Fruit fly (Drosophila melanogaster): Measurements from ENCODE around the gene Srp19.

The Srp19 gene

dm6 chr3L:7364717-7365278 lies 17.0 kb upstream of the Srp19 start:
- no peak for TF ChIP-seq CG8478 (optimal IDR thresholded peaks at IDR 0.05)
- no peak for TF ChIP-seq CTCF (optimal IDR thresholded peaks at IDR 0.05)

dm6 chr3L:7361095-7361522 lies 13.3 kb upstream of the Srp19 start:
- TF ChIP-seq CG8478 (optimal IDR thresholded peaks at IDR 0.05) = no peak
- TF ChIP-seq CTCF (optimal IDR thresholded peaks at IDR 0.05) = no peak

- TF ChIP-seq CG8478 (optimal IDR thresholded peaks at IDR 0.05) = no peak
- TF ChIP-seq CTCF (optimal IDR thresholded peaks at IDR 0.05) = peak; percentile 16 to 40
Measured at dm6 chr3L:7360324-7360852, 12.6 kb upstream of the Srp19 start, which contains the start of gene Sec63. TSS of gene Sec63 (plus strand) at chr3L:7360561.

DNA sequence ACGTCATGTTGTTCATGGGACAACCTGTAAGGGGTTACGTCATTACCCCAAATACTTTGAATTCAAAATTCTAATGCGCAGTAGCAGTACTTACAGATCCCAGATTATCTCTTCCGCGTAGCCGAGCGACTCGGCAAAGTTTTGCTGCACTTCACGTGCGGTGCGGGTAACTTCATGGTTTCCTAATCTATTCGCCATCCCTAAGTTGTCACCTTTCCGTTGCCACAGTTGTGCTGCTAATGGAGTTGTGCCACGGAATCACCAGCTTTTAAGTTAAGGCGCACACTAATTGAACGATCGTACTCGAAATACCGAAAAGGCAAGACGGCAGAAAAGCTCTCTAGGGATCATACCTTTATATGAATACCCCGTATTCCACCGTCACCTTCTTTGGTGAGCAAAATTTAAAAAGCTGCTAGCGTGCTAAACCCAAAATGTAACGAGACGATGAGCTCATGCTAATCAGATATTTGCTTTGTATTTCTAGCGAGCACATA lies 12.0 kb upstream of the Srp19 start, which contains the start of gene pst:
Gene pst (minus strand): TSS at position 437 of the 497 bp plus-strand sequence.
- no peak for TF ChIP-seq CTCF (optimal IDR thresholded peaks at IDR 0.05)
- TF ChIP-seq CG8478 (optimal IDR thresholded peaks at IDR 0.05) = no peak

DNA sequence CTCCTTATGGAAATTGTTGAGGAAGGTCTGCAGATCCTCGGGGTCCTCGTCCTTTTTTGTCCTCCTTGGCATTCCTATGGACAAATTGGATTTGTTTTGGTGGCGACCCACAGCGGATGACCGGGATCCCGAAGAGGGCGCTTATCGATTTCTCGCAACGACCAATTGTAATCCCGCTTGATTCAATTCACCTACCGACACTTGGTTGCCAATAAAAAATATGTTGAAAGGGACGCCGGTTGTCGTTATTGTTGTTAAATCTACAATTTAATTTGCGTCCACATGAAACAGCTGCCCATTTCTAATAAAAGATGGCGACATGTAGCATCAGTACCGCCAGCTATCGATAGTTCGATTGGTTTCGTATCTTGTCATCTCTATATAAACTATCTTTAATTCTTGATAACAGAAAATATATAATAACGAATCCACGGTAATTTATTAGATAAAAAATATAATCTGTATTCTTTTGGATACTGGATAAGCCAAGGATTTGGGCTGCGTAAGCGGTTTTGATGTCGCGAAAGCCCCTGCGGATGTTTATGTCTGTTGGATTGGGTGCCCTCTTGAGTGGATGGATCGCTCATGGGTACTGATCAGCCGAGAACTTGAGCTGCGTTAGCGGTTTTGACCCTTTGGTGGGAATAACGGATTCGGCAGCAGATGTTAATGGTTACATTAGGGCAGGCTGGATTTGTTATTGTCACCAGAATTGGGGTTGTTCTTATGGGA lies 8.7 kb upstream of the Srp19 start, which contains the start of gene CTCF:
Gene CTCF (minus strand): TSS at position 328 of the 732 bp plus-strand sequence.
- no peak for TF ChIP-seq CG8478 (optimal IDR thresholded peaks at IDR 0.05)
- peak; percentile 85 to 93 for TF ChIP-seq CTCF (optimal IDR thresholded peaks at IDR 0.05)

- TF ChIP-seq CTCF (optimal IDR thresholded peaks at IDR 0.05) = no peak
- no peak for TF ChIP-seq CG8478 (optimal IDR thresholded peaks at IDR 0.05)
Measured at dm6 chr3L:7349311-7349710, 1.5 kb upstream of the Srp19 start.

DNA sequence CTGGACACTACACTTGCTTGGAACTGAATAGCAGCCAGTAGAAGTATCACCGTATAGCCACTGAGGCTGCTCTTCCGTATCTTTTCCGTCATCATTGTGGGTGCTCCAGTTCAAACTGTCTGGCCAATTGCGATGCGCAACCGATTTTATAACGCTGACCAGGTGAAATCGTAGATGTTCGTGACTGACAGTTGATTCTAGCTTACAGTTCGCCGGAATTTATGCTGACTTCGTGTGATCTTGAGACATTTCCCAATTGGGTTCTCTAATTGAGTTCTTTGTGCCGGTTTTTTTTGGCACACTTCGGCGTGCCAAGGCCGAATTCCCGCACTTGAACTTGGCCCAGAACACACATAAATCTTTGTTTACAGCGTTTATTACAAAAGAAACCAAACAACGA lies 883 bp downstream of the Srp19 start, which contains the start of gene CG14834:
Gene CG14834 (minus strand): TSS at position 173 of the 400 bp plus-strand sequence.
- TF ChIP-seq CTCF (optimal IDR thresholded peaks at IDR 0.05) = no peak
- TF ChIP-seq CG8478 (optimal IDR thresholded peaks at IDR 0.05) = no peak

DNA sequence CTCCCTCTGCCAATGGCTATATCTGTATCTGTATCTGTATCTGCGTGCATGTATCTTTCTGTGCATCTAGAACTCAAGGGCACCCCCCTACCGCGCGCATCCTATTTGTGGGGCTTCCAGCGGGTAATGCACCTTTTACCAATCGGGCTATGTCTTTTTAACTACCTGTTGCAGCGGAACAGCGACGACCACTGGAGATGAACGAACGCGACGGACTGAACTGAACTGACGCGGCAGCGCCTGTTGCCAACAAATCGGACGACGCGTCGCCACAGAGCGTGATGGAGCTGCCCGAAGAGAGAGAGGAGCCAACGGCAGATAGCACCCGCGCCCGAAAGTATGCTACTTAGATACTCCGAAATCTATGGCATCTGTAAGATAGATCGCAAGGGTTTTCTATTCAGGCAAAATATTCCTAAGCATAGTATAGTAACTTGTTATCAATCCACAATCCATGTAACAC lies 2.8 kb downstream of the Srp19 start, which contains the start of gene Cln7:
Gene Cln7 (minus strand): TSS at position 219 of the 463 bp plus-strand sequence.
- TF ChIP-seq CG8478 (optimal IDR thresholded peaks at IDR 0.05) = no peak
- no peak for TF ChIP-seq CTCF (optimal IDR thresholded peaks at IDR 0.05)

DNA sequence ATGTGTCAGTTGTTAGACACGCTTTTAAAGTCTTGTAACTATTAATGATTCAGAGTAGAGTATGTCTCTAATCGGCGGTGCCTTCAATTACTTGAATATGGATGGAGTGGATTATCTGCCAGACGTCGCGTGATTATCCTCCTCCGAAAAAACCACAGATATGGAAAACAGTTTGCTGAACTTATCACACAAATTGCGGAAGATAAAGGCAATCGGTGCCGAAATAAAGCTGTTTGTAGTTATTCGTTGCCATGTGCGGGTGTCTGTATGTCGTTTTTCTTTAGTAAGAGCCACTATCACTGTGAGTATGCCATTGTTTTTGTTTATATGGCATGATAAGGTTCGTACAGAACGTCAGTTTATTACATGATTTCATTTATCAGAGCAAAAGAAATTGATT lies 3.8 kb downstream of the Srp19 start:
- TF ChIP-seq CTCF (optimal IDR thresholded peaks at IDR 0.05) (no peak), CG8478 (optimal IDR thresholded peaks at IDR 0.05) (no peak)

DNA sequence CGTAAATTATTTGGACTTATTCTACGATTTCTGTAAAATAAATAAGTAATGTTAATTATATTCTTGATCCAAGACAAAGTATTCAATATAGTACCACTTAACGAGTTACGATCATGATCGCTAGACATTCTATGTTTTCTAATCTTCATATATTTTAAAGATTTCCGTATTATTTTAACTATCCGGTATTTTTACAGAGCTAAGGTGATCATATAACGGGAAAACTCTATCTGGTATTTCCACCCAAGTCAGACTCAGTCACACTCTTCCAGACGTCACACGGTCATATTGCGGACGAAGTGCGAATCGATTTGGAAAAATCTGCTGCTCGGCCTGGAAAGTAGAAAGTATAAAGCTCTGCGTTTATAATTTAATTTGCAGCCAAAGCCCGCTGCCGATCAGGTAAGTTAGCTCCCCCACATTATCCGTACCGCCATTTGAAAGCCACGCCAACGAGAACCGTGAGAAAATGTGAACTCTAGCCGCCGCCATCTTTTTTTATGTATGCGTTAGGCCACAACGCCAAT lies 8.6 kb downstream of the Srp19 start, which contains the start of the genes lark and eco:
Gene lark (plus strand): TSS at position 51 of the 527 bp plus-strand sequence.
Gene eco (minus strand): TSS at position 125 of the 527 bp plus-strand sequence.
- TF ChIP-seq CG8478 (optimal IDR thresholded peaks at IDR 0.05) (no peak), CTCF (optimal IDR thresholded peaks at IDR 0.05) (no peak)

DNA sequence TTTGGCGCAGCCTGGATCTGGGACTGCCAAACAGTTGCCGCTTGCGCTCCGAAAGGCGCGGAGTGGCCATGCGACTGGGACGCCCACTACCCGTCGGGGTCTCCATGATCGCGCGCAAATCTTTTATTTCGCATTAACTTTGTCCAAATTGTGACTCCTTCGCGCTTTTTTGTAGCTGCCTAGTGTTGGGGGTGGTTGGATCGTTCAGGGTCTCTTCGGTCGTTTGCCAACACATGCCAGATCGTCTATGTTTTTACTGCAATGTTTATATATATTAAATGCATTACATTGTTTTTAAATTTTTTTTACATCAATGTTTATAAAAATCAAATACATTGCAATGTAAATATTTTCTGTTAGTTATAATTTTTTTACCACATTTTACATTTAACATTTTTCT lies 9.0 kb downstream of the Srp19 start:
- TF ChIP-seq CG8478 (optimal IDR thresholded peaks at IDR 0.05) (no peak), CTCF (optimal IDR thresholded peaks at IDR 0.05) (no peak)

- TF ChIP-seq CG8478 (optimal IDR thresholded peaks at IDR 0.05) (no peak), CTCF (optimal IDR thresholded peaks at IDR 0.05) (no peak)
Measured at dm6 chr3L:7334990-7335389, 12.8 kb downstream of the Srp19 start, which contains the start of the genes wrm1 and wrm2. TSS of gene wrm1 (minus strand) at chr3L:7335226. TSS of gene wrm2 (minus strand) at chr3L:7335226.

DNA sequence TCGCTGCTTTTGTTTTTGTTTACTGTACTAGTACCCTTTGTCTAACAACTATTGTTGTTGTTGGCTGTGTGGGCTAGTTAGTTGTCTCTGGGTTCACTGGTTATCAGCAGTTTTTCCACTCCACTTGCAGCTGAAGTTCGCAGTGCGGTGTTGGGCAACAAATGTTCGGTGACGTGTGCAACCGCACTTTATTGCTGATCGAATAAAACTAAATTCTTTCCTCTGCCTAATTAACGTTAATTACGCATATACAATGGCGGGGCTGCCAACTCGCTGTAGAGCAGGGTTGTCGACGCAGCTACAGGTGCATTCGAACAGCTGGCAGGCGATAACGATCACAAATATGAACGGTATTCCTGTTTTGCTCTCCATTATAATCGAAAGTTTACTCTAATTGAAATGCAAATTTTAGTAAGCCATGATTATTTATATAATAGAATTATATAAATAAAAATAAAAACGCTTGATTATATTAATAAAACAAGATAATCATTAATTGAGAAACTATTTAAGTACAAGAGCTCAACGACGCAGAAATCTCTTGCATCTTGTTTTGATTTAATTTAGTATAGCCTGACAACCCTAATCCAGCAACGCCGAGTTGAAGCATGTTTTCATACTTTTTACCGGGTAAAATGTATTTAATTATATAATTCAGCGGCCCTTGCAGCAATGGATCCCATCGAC lies 19.1 kb downstream of the Srp19 start, which contains the start of the genes mrva, CG42307 and mus312:
Gene mrva (minus strand): TSS at position 276 of the 687 bp plus-strand sequence.
Gene CG42307 (plus strand): TSS at position 566 of the 687 bp plus-strand sequence.
Gene mus312 (plus strand): TSS at position 566 of the 687 bp plus-strand sequence.
- TF ChIP-seq CTCF (optimal IDR thresholded peaks at IDR 0.05) (no peak), CG8478 (optimal IDR thresholded peaks at IDR 0.05) (no peak)

dm6 chr3L:7326676-7327075 lies 21.2 kb downstream of the Srp19 start:
- TF ChIP-seq CG8478 (optimal IDR thresholded peaks at IDR 0.05) (no peak), CTCF (optimal IDR thresholded peaks at IDR 0.05) (no peak)

All from S2 (cell line).